Worm (Caenorhabditis elegans) whole organism, L4 larva: Measurements from ENCODE around the gene srxa-15.

Experiments used
- D1046.2 ChIP-seq: fragments of 200-800 bp; sonication (Bioruptor generic); IDR thresholded peaks from 2 replicates; pipeline ENCODE4 v1.3.6; 2022; ENCODE audit warnings: missing genetic modification characterization, missing compliant biosample characterization
- T26A8.4 ChIP-seq: fragments of 200-800 bp; sonication (Bioruptor generic); IDR thresholded peaks from 2 replicates; pipeline ENCODE4 v1.3.6; 2022; ENCODE audit warnings: missing genetic modification characterization, missing compliant biosample characterization
- Y5F2A.4 ChIP-seq: fragments of 200-800 bp; sonication (Bioruptor generic); optimal IDR thresholded peaks from 2 replicates; lab custom pipeline; 2018; ENCODE audit warnings: mild to moderate bottlenecking, missing genetic modification characterization, missing compliant biosample characterization
- ZK337.2 ChIP-seq: fragments of 200-800 bp; sonication (Bioruptor generic); IDR thresholded peaks from 2 replicates; pipeline ENCODE4 v1.3.6; 2022; ENCODE audit warnings: missing genetic modification reagents, missing genetic modification characterization, missing compliant biosample characterization
- aha-1 ChIP-seq: fragments of 150-350 bp; peaks from one replicate; lab custom pipeline; 2014; ENCODE audit warnings: missing biosample characterization, missing genetic modification characterization
- aly-2 ChIP-seq: sonication (generic microtip); optimal IDR thresholded peaks from 2 replicates; lab custom pipeline; 2018; ENCODE audit warnings: missing biosample characterization, missing genetic modification characterization
- ama-1 ChIP-seq: fragments of 150-350 bp; optimal IDR thresholded peaks from 2 replicates; lab custom pipeline; 2014; ENCODE audit warnings: inconsistent platforms, mixed read lengths
- arid-1 ChIP-seq: fragments of 200-800 bp; sonication (Bioruptor generic); conservative IDR thresholded peaks from 2 replicates; pipeline ENCODE4 v1.3.6; 2022; ENCODE audit warnings: missing genetic modification reagents, missing genetic modification characterization, missing compliant biosample characterization
- attf-4 ChIP-seq: sonication (generic microtip); optimal IDR thresholded peaks from 3 replicates; lab custom pipeline; 2017; ENCODE audit warnings: missing biosample characterization, missing genetic modification characterization
- ces-1 ChIP-seq: fragments of 150-350 bp; sonication (generic microtip); optimal IDR thresholded peaks from 4 replicates; lab custom pipeline; 2014; ENCODE audit warnings: missing biosample characterization, missing genetic modification reagents, missing genetic modification characterization
- dmd-6 ChIP-seq: fragments of 200-800 bp; sonication (Bioruptor generic); IDR thresholded peaks from 2 replicates; pipeline ENCODE4 v1.3.6; 2022; ENCODE audit warnings: missing genetic modification reagents, missing genetic modification characterization, missing compliant biosample characterization
- dpl-1 ChIP-seq: fragments of 150-350 bp; optimal IDR thresholded peaks from 2 replicates; lab custom pipeline; 2014; ENCODE audit warnings: missing biosample characterization, missing genetic modification reagents, missing genetic modification characterization
- egl-27 ChIP-seq: sonication (generic microtip); optimal IDR thresholded peaks from 3 replicates; lab custom pipeline; 2017; ENCODE audit warnings: missing biosample characterization, missing genetic modification reagents, missing genetic modification characterization
- fos-1 ChIP-seq: fragments of 150-350 bp; optimal IDR thresholded peaks from 2 replicates; lab custom pipeline; 2014; ENCODE audit warnings: missing biosample characterization, missing genetic modification characterization
- gei-8 ChIP-seq: fragments of 200-800 bp; sonication (Bioruptor generic); optimal IDR thresholded peaks from 2 replicates; lab custom pipeline; 2018; ENCODE audit warnings: mild to moderate bottlenecking, missing genetic modification characterization, missing compliant biosample characterization
- hlh-11 ChIP-seq: fragments of 200-800 bp; sonication (Bioruptor generic); optimal IDR thresholded peaks from 2 replicates; lab custom pipeline; 2018; ENCODE audit warnings: mild to moderate bottlenecking, missing genetic modification characterization, missing compliant biosample characterization
- hlh-30 ChIP-seq: sonication (generic microtip); optimal IDR thresholded peaks from 2 replicates; lab custom pipeline; 2017; ENCODE audit warnings: antibody characterized with exemption, mild to moderate bottlenecking, missing genetic modification characterization, missing compliant biosample characterization; ENCODE audit not compliant: insufficient read depth
- hmg-1.1 ChIP-seq: fragments of 200-800 bp; sonication (Bioruptor generic); IDR thresholded peaks from 2 replicates; pipeline ENCODE4 v1.3.6; 2022; ENCODE audit warnings: missing genetic modification reagents, missing genetic modification characterization, missing compliant biosample characterization
- lin-29 ChIP-seq: fragments of 200-800 bp; sonication (Bioruptor generic); IDR thresholded peaks from 2 replicates; pipeline ENCODE4 v1.3.6; 2022; ENCODE audit warnings: missing genetic modification reagents, missing genetic modification characterization, missing compliant biosample characterization
- lin-38 ChIP-seq: fragments of 200-800 bp; sonication (Bioruptor generic); IDR thresholded peaks from 2 replicates; pipeline ENCODE4 v1.3.6; 2022; ENCODE audit warnings: missing genetic modification reagents, missing genetic modification characterization, missing compliant biosample characterization
- lin-39 ChIP-seq: fragments of 150-350 bp; optimal IDR thresholded peaks from 2 replicates; lab custom pipeline; 2014; ENCODE audit warnings: missing biosample characterization, missing genetic modification reagents, missing genetic modification characterization
- nhr-10 ChIP-seq: fragments of 150-350 bp; optimal IDR thresholded peaks from 2 replicates; lab custom pipeline; 2014; ENCODE audit warnings: missing biosample characterization, missing genetic modification characterization
- nhr-25 ChIP-seq: sonication (generic microtip); optimal IDR thresholded peaks from 2 replicates; lab custom pipeline; 2017; ENCODE audit warnings: missing genetic modification characterization, mild to moderate bottlenecking, missing compliant biosample characterization, antibody characterized with exemption, moderate library complexity, borderline replicate concordance; ENCODE audit not compliant: insufficient read depth
- pha-4 ChIP-seq, 2 experiments: fragments of 150-350 bp in 1 of 2; fragments of 200-800 bp in 1 of 2; sonication (Bioruptor generic) in 1 of 2; IDR thresholded peaks in 1 of 2; optimal IDR thresholded peaks in 1 of 2; 2 replicates each; pipeline versions ENCODE4 v1.3.6 to Lab custom; 2014 to 2022; ENCODE audit warnings: missing genetic modification characterization in 2 of 2, missing genetic modification reagents in 2 of 2, missing biosample characterization in 1 of 2, missing compliant biosample characterization in 1 of 2
- set-16 ChIP-seq: fragments of 200-800 bp; sonication (Bioruptor generic); IDR thresholded peaks from 2 replicates; pipeline ENCODE4 v1.3.6; 2022; ENCODE audit warnings: missing genetic modification reagents, missing genetic modification characterization, missing compliant biosample characterization
- snpc-1.2 ChIP-seq: fragments of 200-800 bp; sonication (Bioruptor generic); IDR thresholded peaks from 2 replicates; pipeline ENCODE4 v1.3.6; 2022; ENCODE audit warnings: missing genetic modification reagents, missing genetic modification characterization, missing compliant biosample characterization
- tag-97 ChIP-seq: fragments of 200-800 bp; sonication (Bioruptor generic); IDR thresholded peaks from 2 replicates; pipeline ENCODE4 v1.3.6; 2022; ENCODE audit warnings: missing genetic modification characterization, missing compliant biosample characterization
- unc-130 ChIP-seq: sonication (generic microtip); optimal IDR thresholded peaks from 2 replicates; lab custom pipeline; 2016; ENCODE audit warnings: missing genetic modification reagents, missing genetic modification characterization, missing compliant biosample characterization
- unc-39 ChIP-seq: sonication (generic microtip); optimal IDR thresholded peaks from 2 replicates; lab custom pipeline; 2017; ENCODE audit warnings: missing biosample characterization, missing genetic modification characterization
- unc-62 ChIP-seq, 3 experiments: fragments of 150-350 bp in 1 of 3; sonication (generic microtip); optimal IDR thresholded peaks in 2 of 3; peaks in 1 of 3; 1 replicate in 1 of 3; 2 replicates in 2 of 3; lab custom pipeline; 2014 to 2017; ENCODE audit warnings: missing biosample characterization in 3 of 3, missing genetic modification characterization in 3 of 3, missing genetic modification reagents in 3 of 3, missing genotype in 1 of 3
- zfp-2 ChIP-seq: sonication (generic microtip); optimal IDR thresholded peaks from 2 replicates; lab custom pipeline; 2016; ENCODE audit warnings: mild to moderate bottlenecking, missing genetic modification characterization, missing compliant biosample characterization
- zfp-3 ChIP-seq: fragments of 200-800 bp; sonication (Bioruptor generic); conservative IDR thresholded peaks from 2 replicates; pipeline ENCODE4 v1.3.6; 2022; ENCODE audit warnings: missing genetic modification reagents, missing genetic modification characterization, missing compliant biosample characterization
- zip-11 ChIP-seq: fragments of 200-800 bp; sonication (Bioruptor generic); IDR thresholded peaks from 2 replicates; pipeline ENCODE4 v1.3.6; 2022; ENCODE audit warnings: missing genetic modification characterization, missing compliant biosample characterization
- zip-2 ChIP-seq: fragments of 150-350 bp; optimal IDR thresholded peaks from 2 replicates; lab custom pipeline; 2014; ENCODE audit warnings: missing biosample characterization, missing genetic modification characterization
- ztf-11 ChIP-seq: fragments of 150-350 bp; optimal IDR thresholded peaks from 2 replicates; lab custom pipeline; 2014; ENCODE audit warnings: missing biosample characterization, missing genetic modification characterization
- ztf-7 ChIP-seq: fragments of 150-350 bp; optimal IDR thresholded peaks from 2 replicates; lab custom pipeline; 2014; ENCODE audit warnings: missing biosample characterization, missing genetic modification characterization

Gene srxa-15

ce11 chrV:20625260-20625659 lies 16.7 kb upstream of the srxa-15 start:
- TF ChIP-seq zip-2 (tag; lab: Kevin White, UChicago) (no peak), lin-29 (no peak), D1046.2 (GFP tag; lab: Robert Waterston, UW) (no peak), unc-62 (GFP tag; optimal IDR thresholded peaks at IDR 0.05 in 1 of 2; lab: Kevin White, UChicago) (peak in 1 of 2 experiments; percentile 95), unc-62 (tag; optimal IDR thresholded peaks at IDR 0.05; lab: Kevin White, UChicago) (no peak), ZK337.2 (no peak), gei-8 (GFP tag; lab: Kevin White, UChicago) (no peak), attf-4 (tag; lab: Kevin White, UChicago) (no peak), unc-39 (no peak)

- TF ChIP-seq zip-11 (GFP tag; lab: Robert Waterston, UW) (no peak), aha-1 (peak; percentile 30)
Observed at ce11 chrV:20626043-20626761, 15.8 kb upstream of the srxa-15 start, which contains the start of the genes F46B3.9 and srz-18. TSS of gene F46B3.9 (minus strand) at chrV:20626143. TSS of gene srz-18 (plus strand) at chrV:20626711.

- TF ChIP-seq set-16, result no peak
- TF ChIP-seq aly-2 (tag; lab: Kevin White, UChicago), result no peak
- no peak for TF ChIP-seq zfp-2 (tag; lab: Kevin White, UChicago)
- no peak for TF ChIP-seq zfp-3
- TF ChIP-seq lin-39 (tag; lab: Kevin White, UChicago), result no peak
- TF ChIP-seq hlh-30, result no peak
- no peak for TF ChIP-seq nhr-25
- no peak for TF ChIP-seq unc-130
- no peak for TF ChIP-seq lin-29
- TF ChIP-seq tag-97 (GFP tag; lab: Robert Waterston, UW), result no peak
- TF ChIP-seq ztf-11 (tag; lab: Kevin White, UChicago), result no peak
- TF ChIP-seq hlh-11 (tag; lab: Kevin White, UChicago), result no peak
- no peak for TF ChIP-seq pha-4 (GFP tag; IDR thresholded peaks at IDR 0.05; lab: Robert Waterston, UW)
- no peak for TF ChIP-seq pha-4 (tag; optimal IDR thresholded peaks at IDR 0.05; lab: Kevin White, UChicago)
- TF ChIP-seq ama-1 (lab: Kevin White, UChicago), result no peak
- TF ChIP-seq nhr-10 (tag; lab: Kevin White, UChicago), result no peak
- no peak for TF ChIP-seq dmd-6 (GFP tag; lab: Robert Waterston, UW)
- no peak for TF ChIP-seq fos-1 (tag; lab: Kevin White, UChicago)
Observed at ce11 chrV:20631255-20631654, 10.7 kb upstream of the srxa-15 start, which contains the start of gene F46B3.14. TSS of gene F46B3.14 (minus strand) at chrV:20631355.

ce11 chrV:20633619-20634018 lies 8.4 kb upstream of the srxa-15 start, which contains the start of gene F46B3.15:
TSS of gene F46B3.15 (minus strand) at chrV:20633719.
- TF ChIP-seq snpc-1.2 (GFP tag; lab: Robert Waterston, UW), result no peak
- no peak for TF ChIP-seq dpl-1 (GFP tag; lab: Kevin White, UChicago)
- TF ChIP-seq aly-2 (tag; lab: Kevin White, UChicago), result no peak
- no peak for TF ChIP-seq ama-1 (lab: Kevin White, UChicago)
- no peak for TF ChIP-seq T26A8.4
- TF ChIP-seq ces-1 (GFP tag; lab: Kevin White, UChicago), result no peak
- no peak for TF ChIP-seq pha-4 (GFP tag; IDR thresholded peaks at IDR 0.05; lab: Robert Waterston, UW)
- TF ChIP-seq pha-4 (tag; optimal IDR thresholded peaks at IDR 0.05; lab: Kevin White, UChicago), result no peak
- TF ChIP-seq lin-38 (GFP tag; lab: Robert Waterston, UW), result no peak
- no peak for TF ChIP-seq egl-27 (tag; lab: Kevin White, UChicago)
- no peak for TF ChIP-seq arid-1
- TF ChIP-seq zfp-3, result no peak
- TF ChIP-seq hmg-1.1, result no peak
- no peak for TF ChIP-seq ztf-7 (tag; lab: Kevin White, UChicago)
- no peak for TF ChIP-seq Y5F2A.4 (GFP tag; lab: Kevin White, UChicago)
